Worm (Caenorhabditis elegans) whole organism, L2 larva: Measurements from ENCODE around the gene sre-50.

Experiments
- R02D3.7 ChIP-seq: fragments of 150-350 bp; optimal IDR thresholded peaks from 2 replicates; lab custom pipeline; 2014; ENCODE audit warnings: missing biosample characterization, missing genetic modification characterization
- elt-1 ChIP-seq: fragments of 150-350 bp; optimal IDR thresholded peaks from 2 replicates; lab custom pipeline; 2014; ENCODE audit warnings: missing biosample characterization, missing genetic modification characterization
- elt-3 ChIP-seq: sonication (generic microtip); optimal IDR thresholded peaks from 2 replicates; lab custom pipeline; 2017; ENCODE audit warnings: missing biosample characterization, missing genetic modification characterization
- nhr-11 ChIP-seq: fragments of 150-350 bp; optimal IDR thresholded peaks from 2 replicates; lab custom pipeline; 2014; ENCODE audit warnings: missing biosample characterization, missing genetic modification characterization
- nhr-6 ChIP-seq: fragments of 150-350 bp; optimal IDR thresholded peaks from 2 replicates; lab custom pipeline; 2014; ENCODE audit warnings: missing biosample characterization, missing genetic modification characterization
- nhr-77 ChIP-seq: fragments of 150-350 bp; optimal IDR thresholded peaks from 2 replicates; lab custom pipeline; 2014; ENCODE audit warnings: missing biosample characterization, missing genetic modification characterization
- unc-62 ChIP-seq: fragments of 150-350 bp; optimal IDR thresholded peaks from 2 replicates; lab custom pipeline; 2014; ENCODE audit warnings: missing biosample characterization, missing genetic modification reagents, missing genetic modification characterization

ce11 chrII:12350737-12351275 lies 47.5 kb downstream of the sre-50 start:
- TF ChIP-seq nhr-77 (no peak), unc-62 (GFP tag; lab: Kevin White, UChicago) (no peak), nhr-11 (tag; lab: Kevin White, UChicago) (no peak), R02D3.7 (tag; lab: Kevin White, UChicago) (no peak), elt-3 (tag; lab: Kevin White, UChicago) (no peak), nhr-6 (tag; lab: Kevin White, UChicago) (no peak), elt-1 (tag; lab: Kevin White, UChicago) (no peak)
